Fruit fly (Drosophila melanogaster) S2 (cell line): ENCODE data around the gene Mkp3.

Source experiments
- CG8478 ChIP-seq: fragments of >200 bp; optimal IDR thresholded peaks from 2 replicates; lab custom pipeline; 2018
- CTCF ChIP-seq, 2 experiments: fragments of >200 bp; optimal IDR thresholded peaks; 2 replicates each; lab custom pipeline; 2018

dm6 chr3L:19053339-19053818 lies 32.8 kb downstream of the Mkp3 start, which contains the start of gene CG43407:
- TF ChIP-seq CG8478 (lab: Kevin White, UChicago) (no peak), CTCF (optimal IDR thresholded peaks at IDR 0.05; lab: Kevin White, UChicago) (no peak)
